Worm (Caenorhabditis elegans): ENCODE results near the gene C05D12.4.

- TF ChIP-seq W03F9.2 (tag; optimal IDR thresholded peaks at IDR 0.05) (no peak), him-1 (tag; optimal IDR thresholded peaks at IDR 0.05) (no peak), dao-5 (tag; optimal IDR thresholded peaks at IDR 0.05) (no peak)
These were observed 22.0 kb downstream of the C05D12.4 start for ce11 chrII:11453639-11454038.
